Fruit fly (Drosophila melanogaster): ENCODE results near the gene Ets65A.

- TF ChIP-seq Dll (optimal IDR thresholded peaks at IDR 0.05), result no peak
- TF ChIP-seq psq (optimal IDR thresholded peaks at IDR 0.05), result no peak
- no peak for TF ChIP-seq EcR (GFP tag; optimal IDR thresholded peaks at IDR 0.05)
- TF ChIP-seq CG8478 (optimal IDR thresholded peaks at IDR 0.05), result no peak
These were observed 27.4 kb downstream of the Ets65A start for dm6 chr3L:6124616-6125408.
